Worm (Caenorhabditis elegans): Measurements from ENCODE around the gene gon-4.

gon-4 gene

ce11 chrIV:10252350-10252792, 54.8 kb downstream of the gon-4 start (continued):
- TF ChIP-seq F22D6.2 (tag; optimal IDR thresholded peaks at IDR 0.05) (peak; percentile 46), madf-8 (GFP tag; conservative IDR thresholded peaks at IDR 0.05) (no peak), pbrm-1 (GFP tag; IDR thresholded peaks at IDR 0.05) (peak; percentile 81), ceh-27 (GFP tag; optimal IDR thresholded peaks at IDR 0.05) (peak; percentile 72), unc-62 (GFP tag; optimal IDR thresholded peaks at IDR 0.05) (peak; percentile 41), hmg-1.2 (GFP tag; IDR thresholded peaks at IDR 0.05) (peak; percentile 84), rpc-1 (optimal IDR thresholded peaks at IDR 0.05) (no peak), rpc-1 (tag; optimal IDR thresholded peaks at IDR 0.05) (no peak), ets-4 (GFP tag; optimal IDR thresholded peaks at IDR 0.05) (no peak), K12H6.12 (tag; optimal IDR thresholded peaks at IDR 0.05) (peak; percentile 93), mcd-1 (GFP tag; IDR thresholded peaks at IDR 0.05) (peak; percentile 71), snpc-3.4 (tag; optimal IDR thresholded peaks at IDR 0.05) (no peak), efl-1 (GFP tag; optimal IDR thresholded peaks at IDR 0.05) (no peak), cebp-1 (GFP tag; IDR thresholded peaks at IDR 0.05) (peak; percentile 50; the same call in 1 of the 2 replicates), cebp-1 (tag; optimal IDR thresholded peaks at IDR 0.05) (peak; percentile 89), rcor-1 (GFP tag; IDR thresholded peaks at IDR 0.05) (0 out of 2 replicates have a peak, but pooled peaks have one; percentile 43), ztf-26 (tag; optimal IDR thresholded peaks at IDR 0.05) (peak; percentile 43), repo-1 (tag; optimal IDR thresholded peaks at IDR 0.05) (no peak)

All from whole organism, young adult.